Worm (Caenorhabditis elegans): Measurements from ENCODE around the gene D1005.2.

ce11 chrX:1478569-1478968 lies 19.7 kb downstream of the D1005.2 start:
- no peak for TF ChIP-seq elt-1 (tag; optimal IDR thresholded peaks at IDR 0.05)
- no peak for TF ChIP-seq ztf-11 (tag; optimal IDR thresholded peaks at IDR 0.05)
- TF ChIP-seq snpc-4 (tag; optimal IDR thresholded peaks at IDR 0.05): no peak
- TF ChIP-seq nhr-12 (tag; optimal IDR thresholded peaks at IDR 0.05): no peak
- no peak for TF ChIP-seq ama-1 (optimal IDR thresholded peaks at IDR 0.05)
- no peak for TF ChIP-seq nhr-237 (tag; optimal IDR thresholded peaks at IDR 0.05)
- TF ChIP-seq unc-62 (GFP tag; optimal IDR thresholded peaks at IDR 0.05): no peak
- no peak for TF ChIP-seq ZK546.5 (tag; optimal IDR thresholded peaks at IDR 0.05)
